Fruit fly (Drosophila melanogaster) whole organism, embryonic: ENCODE measurements around the gene CG13928.

Experiments
- CG12391 ChIP-seq: fragments of 200-800 bp; sonication (Bioruptor generic); optimal IDR thresholded peaks from 3 replicates; lab custom pipeline; 2018; ENCODE audit warnings: missing biosample characterization, mild to moderate bottlenecking, missing genetic modification characterization, moderate library complexity
- CG31365 ChIP-seq: fragments of 200-800 bp; sonication (Bioruptor generic); optimal IDR thresholded peaks from 2 replicates; lab custom pipeline; 2018; ENCODE audit warnings: missing biosample characterization, mild to moderate bottlenecking, missing genetic modification characterization
- CG4360 ChIP-seq: fragments of 200-800 bp; sonication (Bioruptor generic); IDR thresholded peaks from 2 replicates; pipeline ENCODE4 v1.3.6; 2022; ENCODE audit warnings: missing biosample characterization, missing genetic modification characterization
- CG7786 ChIP-seq: fragments of 200-800 bp; sonication (Bioruptor generic); optimal IDR thresholded peaks from 2 replicates; lab custom pipeline; 2016; ENCODE audit warnings: missing biosample characterization, missing genetic modification characterization
- mirr ChIP-seq: fragments of 200-800 bp; sonication (Bioruptor generic); optimal IDR thresholded peaks from 3 replicates; lab custom pipeline; 2018; ENCODE audit warnings: missing biosample characterization, mild to moderate bottlenecking, missing genetic modification characterization

DNA sequence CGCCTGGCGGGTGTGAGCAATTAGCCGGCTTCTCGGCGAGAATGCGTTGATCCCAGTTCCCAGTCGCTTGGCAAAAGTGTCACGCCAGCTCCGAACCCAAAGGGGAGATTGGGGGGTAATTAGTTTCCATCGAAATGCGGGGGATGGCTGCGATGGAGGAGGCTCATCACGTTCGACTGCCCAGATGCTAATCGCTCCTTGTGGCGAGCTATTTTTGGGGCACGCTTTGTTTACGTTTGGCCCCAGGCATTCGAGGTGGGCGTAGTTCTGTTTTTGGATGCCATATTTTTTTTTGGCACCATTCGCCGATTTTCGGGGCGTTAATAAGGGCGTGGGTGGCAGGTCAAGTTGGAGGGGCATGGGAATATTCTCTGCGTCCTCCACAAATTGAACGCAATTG, 48.0 kb downstream of the CG13928 start:
- TF ChIP-seq CG7786 (GFP tag; lab: Kevin White, UChicago) = no peak
- TF ChIP-seq mirr (GFP tag; lab: Kevin White, UChicago) = no peak
- TF ChIP-seq CG31365 (tag; lab: Kevin White, UChicago) = no peak
- TF ChIP-seq CG4360 = no peak
- TF ChIP-seq CG12391 (tag; lab: Kevin White, UChicago) = no peak
